Fruit fly (Drosophila melanogaster) whole organism, embryonic: ENCODE results near the gene Tollo.

ENCODE experiments used
- Aef1 ChIP-seq: fragments of 200-800 bp; sonication (Bioruptor generic); IDR thresholded peaks from 3 replicates; pipeline ENCODE4 v1.3.6; 2022; ENCODE audit warnings: missing biosample characterization, missing genetic modification characterization
- Asciz ChIP-seq: fragments of 200-800 bp; sonication (Bioruptor generic); optimal IDR thresholded peaks from 2 replicates; lab custom pipeline; 2017; ENCODE audit warnings: missing biosample characterization, mild to moderate bottlenecking, missing genetic modification characterization, missing genetic modification reagents
- Awh ChIP-seq: fragments of 200-800 bp; sonication (Bioruptor generic); IDR thresholded peaks from 2 replicates; pipeline ENCODE4, ENCODE4 v1.3.6; 2022; ENCODE audit warnings: missing biosample characterization, missing genetic modification characterization
- C15 ChIP-seq: fragments of 200-800 bp; sonication (Bioruptor generic); IDR thresholded peaks from 3 replicates; pipeline ENCODE4 v1.3.6; 2022; ENCODE audit warnings: missing biosample characterization, missing genetic modification characterization
- CG10209 ChIP-seq: fragments of 200-800 bp; sonication (Bioruptor generic); optimal IDR thresholded peaks from 3 replicates; lab custom pipeline; 2017; ENCODE audit warnings: missing biosample characterization, mild to moderate bottlenecking, missing genetic modification characterization, missing genetic modification reagents
- CG11085 ChIP-seq: fragments of 200-800 bp; sonication (Bioruptor generic); IDR thresholded peaks from 2 replicates; pipeline ENCODE4 v1.3.6; 2022; ENCODE audit warnings: missing biosample characterization, missing genetic modification characterization
- CG12942 ChIP-seq: fragments of 200-800 bp; sonication (Bioruptor generic); optimal IDR thresholded peaks from 3 replicates; lab custom pipeline; 2016; ENCODE audit warnings: missing biosample characterization, missing genetic modification characterization
- CG15073 ChIP-seq: fragments of 200-800 bp; sonication (Bioruptor generic); optimal IDR thresholded peaks from 2 replicates; lab custom pipeline; 2016; ENCODE audit warnings: missing biosample characterization, missing genetic modification characterization
- CG2678 ChIP-seq: fragments of 200-800 bp; sonication (Bioruptor generic); optimal IDR thresholded peaks from 3 replicates; lab custom pipeline; 2019; ENCODE audit warnings: missing biosample characterization, mild to moderate bottlenecking, missing genetic modification characterization, moderate library complexity
- CG31365 ChIP-seq: fragments of 200-800 bp; sonication (Bioruptor generic); optimal IDR thresholded peaks from 2 replicates; lab custom pipeline; 2018; ENCODE audit warnings: missing biosample characterization, mild to moderate bottlenecking, missing genetic modification characterization
- CG3726 ChIP-seq: fragments of 200-800 bp; sonication (Bioruptor generic); IDR thresholded peaks from 3 replicates; pipeline ENCODE4, ENCODE4 v1.3.6; 2022; ENCODE audit warnings: missing biosample characterization, missing genetic modification characterization
- CG42726 ChIP-seq: fragments of 200-800 bp; sonication (Bioruptor generic); IDR thresholded peaks from 2 replicates; pipeline ENCODE4 v1.3.6; 2022; ENCODE audit warnings: missing biosample characterization, missing genetic modification characterization; ENCODE audit not compliant: partially characterized antibody
- CG4404 ChIP-seq: fragments of 200-800 bp; sonication (Bioruptor generic); IDR thresholded peaks from 2 replicates; pipeline ENCODE4 v1.3.6; 2022; ENCODE audit warnings: missing biosample characterization, missing genetic modification characterization
- CG7271 ChIP-seq: fragments of 200-800 bp; sonication (Bioruptor generic); optimal IDR thresholded peaks from 2 replicates; lab custom pipeline; 2018; ENCODE audit warnings: missing biosample characterization, mild to moderate bottlenecking, missing genetic modification characterization, moderate library complexity
- CG7839 ChIP-seq: fragments of 200-800 bp; sonication (Bioruptor generic); optimal IDR thresholded peaks from 3 replicates; lab custom pipeline; 2018; ENCODE audit warnings: missing biosample characterization, mild to moderate bottlenecking, missing genetic modification characterization, moderate library complexity
- CG9932 ChIP-seq: fragments of 200-800 bp; sonication (Bioruptor generic); IDR thresholded peaks from 2 replicates; pipeline ENCODE4 v1.3.6; 2022; ENCODE audit warnings: missing biosample characterization, missing genetic modification characterization
- CHES-1-like ChIP-seq: fragments of 200-800 bp; sonication (Bioruptor generic); optimal IDR thresholded peaks from 2 replicates; lab custom pipeline; 2016; ENCODE audit warnings: missing biosample characterization, missing genetic modification characterization
- D ChIP-seq, 2 experiments: fragments of 200-800 bp in 1 of 2; fragments of >200 bp in 1 of 2; sonication (Bioruptor generic) in 1 of 2; optimal IDR thresholded peaks; 2 replicates in 1 of 2; 3 replicates in 1 of 2; lab custom pipeline; 2017; ENCODE audit warnings: mild to moderate bottlenecking in 1 of 2, missing biosample characterization in 1 of 2, missing genetic modification characterization in 1 of 2, missing genetic modification reagents in 1 of 2
- E2f2 ChIP-seq: fragments of 200-800 bp; sonication (Bioruptor generic); IDR thresholded peaks from 2 replicates; pipeline ENCODE4 v1.3.6; 2022; ENCODE audit warnings: missing biosample characterization, missing genetic modification characterization
- GATAe ChIP-seq: fragments of 200-800 bp; sonication (Bioruptor generic); conservative IDR thresholded peaks from 2 replicates; pipeline ENCODE4 v1.3.6; 2022; ENCODE audit warnings: missing biosample characterization, missing genetic modification characterization
- Gsc ChIP-seq: fragments of 200-800 bp; sonication (Bioruptor generic); IDR thresholded peaks from 2 replicates; pipeline ENCODE4 v1.3.6; 2022; ENCODE audit warnings: missing biosample characterization, missing genetic modification characterization
- Gug ChIP-seq: fragments of 200-800 bp; sonication (Bioruptor generic); IDR thresholded peaks from 4 replicates; pipeline ENCODE4 v1.3.6; 2022; ENCODE audit warnings: missing biosample characterization, missing genetic modification characterization
- HLH3B ChIP-seq: fragments of 200-800 bp; sonication (Bioruptor generic); IDR thresholded peaks from 2 replicates; pipeline ENCODE4 v1.3.6; 2022; ENCODE audit warnings: missing biosample characterization, missing genetic modification characterization
- Hr51 ChIP-seq, 2 experiments: fragments of 200-800 bp; sonication (Bioruptor generic); optimal IDR thresholded peaks; 2 replicates in 1 of 2; 3 replicates in 1 of 2; lab custom pipeline; 2016 to 2018; ENCODE audit warnings: missing biosample characterization in 2 of 2, missing genetic modification characterization in 2 of 2, mild to moderate bottlenecking in 1 of 2, moderate library complexity in 1 of 2
- Hsf ChIP-seq: fragments of 200-800 bp; sonication (Bioruptor generic); optimal IDR thresholded peaks from 3 replicates; lab custom pipeline; 2016; ENCODE audit warnings: missing biosample characterization, missing genetic modification characterization
- Kr ChIP-seq: fragments of 200-800 bp; sonication (Bioruptor generic); optimal IDR thresholded peaks from 2 replicates; lab custom pipeline; 2017; ENCODE audit warnings: missing biosample characterization, mild to moderate bottlenecking, missing genetic modification characterization
- Lim3 ChIP-seq: fragments of 200-800 bp; sonication (Bioruptor generic); IDR thresholded peaks from 2 replicates; pipeline ENCODE4 v1.3.6; 2022; ENCODE audit warnings: missing biosample characterization, missing genetic modification characterization
- Lpt ChIP-seq: fragments of >200 bp; optimal IDR thresholded peaks from 2 replicates; lab custom pipeline; 2018; ENCODE audit warnings: missing biosample characterization, missing genetic modification characterization
- NfI ChIP-seq: fragments of 200-800 bp; sonication (Bioruptor generic); optimal IDR thresholded peaks from 3 replicates; lab custom pipeline; 2018; ENCODE audit warnings: missing biosample characterization, mild to moderate bottlenecking, missing genetic modification characterization, moderate library complexity
- Oli ChIP-seq: fragments of 200-800 bp; sonication (Bioruptor generic); optimal IDR thresholded peaks from 2 replicates; lab custom pipeline; 2018; ENCODE audit warnings: missing biosample characterization, mild to moderate bottlenecking, missing genetic modification characterization, moderate library complexity
- Sry-β ChIP-seq: fragments of 200-800 bp; sonication (Bioruptor generic); optimal IDR thresholded peaks from 2 replicates; lab custom pipeline; 2018; ENCODE audit warnings: missing biosample characterization, mild to moderate bottlenecking, missing genetic modification characterization, moderate library complexity
- Sry-δ ChIP-seq: fragments of 200-800 bp; sonication (Bioruptor generic); optimal IDR thresholded peaks from 2 replicates; lab custom pipeline; 2016; ENCODE audit warnings: missing biosample characterization, missing genetic modification characterization
- Tbp ChIP-seq: fragments of >200 bp; optimal IDR thresholded peaks from 2 replicates; lab custom pipeline; 2018; ENCODE audit warnings: missing biosample characterization, missing genetic modification characterization
- abd-A ChIP-seq: fragments of 200-800 bp; sonication (Bioruptor generic); optimal IDR thresholded peaks from 3 replicates; lab custom pipeline; 2019; ENCODE audit warnings: missing biosample characterization, mild to moderate bottlenecking, missing genetic modification characterization, moderate library complexity
- aop ChIP-seq: fragments of 200-800 bp; sonication (Bioruptor generic); IDR thresholded peaks from 2 replicates; pipeline ENCODE4 v1.3.6; 2022; ENCODE audit warnings: missing biosample characterization, missing genetic modification characterization
- ara ChIP-seq: fragments of 200-800 bp; sonication (Bioruptor generic); IDR thresholded peaks from 2 replicates; pipeline ENCODE4 v1.3.6; 2022; ENCODE audit warnings: missing biosample characterization, missing genetic modification characterization
- bsh ChIP-seq, 2 experiments: fragments of 200-800 bp; sonication (Bioruptor generic); optimal IDR thresholded peaks; 2 replicates each; lab custom pipeline; 2017 to 2018; ENCODE audit warnings: mild to moderate bottlenecking in 2 of 2, missing biosample characterization in 2 of 2, missing genetic modification characterization in 2 of 2, moderate library complexity in 1 of 2
- chn ChIP-seq: fragments of 200-800 bp; sonication (Bioruptor generic); optimal IDR thresholded peaks from 2 replicates; lab custom pipeline; 2016; ENCODE audit warnings: missing biosample characterization, missing genetic modification characterization
- danr ChIP-seq: fragments of 200-800 bp; sonication (Bioruptor generic); IDR thresholded peaks from 2 replicates; pipeline ENCODE4 v1.3.6; 2022; ENCODE audit warnings: missing biosample characterization, missing genetic modification characterization
- dmrt11E ChIP-seq: fragments of 200-800 bp; sonication (Bioruptor generic); optimal IDR thresholded peaks from 3 replicates; lab custom pipeline; 2018; ENCODE audit warnings: missing biosample characterization, mild to moderate bottlenecking, missing genetic modification characterization, moderate library complexity
- gce ChIP-seq: fragments of 200-800 bp; sonication (Bioruptor generic); IDR thresholded peaks from 3 replicates; pipeline ENCODE4 v1.3.6; 2022; ENCODE audit warnings: missing biosample characterization, missing genetic modification characterization
- gcm2 ChIP-seq: fragments of 200-800 bp; sonication (Bioruptor generic); optimal IDR thresholded peaks from 2 replicates; lab custom pipeline; 2016; ENCODE audit warnings: missing biosample characterization, missing genetic modification characterization
- gfzf ChIP-seq: fragments of 200-800 bp; sonication (Bioruptor generic); optimal IDR thresholded peaks from 2 replicates; lab custom pipeline; 2016; ENCODE audit warnings: missing biosample characterization, mild to moderate bottlenecking, missing genetic modification characterization, moderate library complexity
- hth ChIP-seq: fragments of >200 bp; optimal IDR thresholded peaks from 2 replicates; lab custom pipeline; 2017; ENCODE audit warnings: inconsistent platforms
- jing ChIP-seq: fragments of 200-800 bp; sonication (Bioruptor generic); optimal IDR thresholded peaks from 2 replicates; lab custom pipeline; 2018; ENCODE audit warnings: missing biosample characterization, mild to moderate bottlenecking, missing genetic modification characterization
- pfk ChIP-seq: fragments of 200-800 bp; sonication (Bioruptor generic); optimal IDR thresholded peaks from 2 replicates; lab custom pipeline; 2018; ENCODE audit warnings: missing biosample characterization, mild to moderate bottlenecking, missing genetic modification characterization, moderate library complexity
- ro ChIP-seq: fragments of 200-800 bp; sonication (Bioruptor generic); IDR thresholded peaks from 2 replicates; pipeline ENCODE4 v1.3.6; 2022; ENCODE audit warnings: missing biosample characterization, missing genetic modification characterization
- run ChIP-seq: fragments of 200-800 bp; sonication (Bioruptor generic); optimal IDR thresholded peaks from 3 replicates; lab custom pipeline; 2018; ENCODE audit warnings: missing biosample characterization, mild to moderate bottlenecking, missing genetic modification characterization
- stwl ChIP-seq: fragments of 200-800 bp; sonication (Bioruptor generic); optimal IDR thresholded peaks from 3 replicates; lab custom pipeline; 2018; ENCODE audit warnings: missing biosample characterization, mild to moderate bottlenecking, missing genetic modification characterization, moderate library complexity
- unpg ChIP-seq: fragments of 200-800 bp; sonication (Bioruptor generic); optimal IDR thresholded peaks from 3 replicates; lab custom pipeline; 2018; ENCODE audit warnings: missing biosample characterization, mild to moderate bottlenecking, missing genetic modification characterization, moderate library complexity
- wor ChIP-seq: fragments of 200-800 bp; sonication (Bioruptor generic); IDR thresholded peaks from 2 replicates; pipeline ENCODE4 v1.3.6; 2022; ENCODE audit warnings: missing biosample characterization, missing genetic modification characterization
- z ChIP-seq: fragments of 200-800 bp; sonication (Bioruptor generic); IDR thresholded peaks from 3 replicates; pipeline ENCODE4 v1.3.6; 2022; ENCODE audit warnings: missing biosample characterization, missing genetic modification characterization

The Tollo gene

dm6 chr3L:15249729-15250128 lies 14.3 kb downstream of the Tollo start (continued):
- TF ChIP-seq stwl (tag; lab: Kevin White, UChicago), result no peak
- TF ChIP-seq z (GFP tag; lab: Robert Waterston, UW), result no peak
- TF ChIP-seq Kr (GFP tag; lab: Kevin White, UChicago), result no peak
- TF ChIP-seq Hr51 (GFP tag; optimal IDR thresholded peaks at IDR 0.05; lab: Kevin White, UChicago), result peak in 1 of 2 experiments; percentile 46
- TF ChIP-seq Lim3 (GFP tag; lab: Robert Waterston, UW), result no peak
- peak; percentile 3 for TF ChIP-seq Oli
- no peak for TF ChIP-seq D (optimal IDR thresholded peaks at IDR 0.05; lab: Kevin White, UChicago)
- TF ChIP-seq D (GFP tag; optimal IDR thresholded peaks at IDR 0.05; lab: Kevin White, UChicago), result no peak
- TF ChIP-seq bsh (GFP tag; optimal IDR thresholded peaks at IDR 0.05; lab: Kevin White, UChicago), result peak in 1 of 2 experiments; percentile 28
- no peak for TF ChIP-seq GATAe (GFP tag; lab: Robert Waterston, UW)
- no peak for TF ChIP-seq NfI (GFP tag; lab: Kevin White, UChicago)
- no peak for TF ChIP-seq CHES-1-like (GFP tag; lab: Kevin White, UChicago)
- no peak for TF ChIP-seq CG12942 (GFP tag; lab: Kevin White, UChicago)
- TF ChIP-seq E2f2 (GFP tag; lab: Robert Waterston, UW), result no peak
- TF ChIP-seq Sry-δ (GFP tag; lab: Kevin White, UChicago), result no peak
- TF ChIP-seq danr (GFP tag; lab: Robert Waterston, UW), result no peak
- peak; percentile 32 for TF ChIP-seq CG7839 (tag; lab: Kevin White, UChicago)
- TF ChIP-seq abd-A (tag; lab: Kevin White, UChicago), result no peak
- TF ChIP-seq run (tag; lab: Kevin White, UChicago), result no peak
- TF ChIP-seq chn (GFP tag; lab: Kevin White, UChicago), result no peak
- no peak for TF ChIP-seq CG31365
- no peak for TF ChIP-seq Awh (GFP tag; lab: Robert Waterston, UW)
- TF ChIP-seq pfk (GFP tag; lab: Kevin White, UChicago), result no peak
- TF ChIP-seq CG2678 (tag; lab: Kevin White, UChicago), result peak; percentile 9
- TF ChIP-seq hth (lab: Kevin White, UChicago), result no peak
- no peak for TF ChIP-seq dmrt11E (tag; lab: Kevin White, UChicago)
- no peak for TF ChIP-seq gce (GFP tag; lab: Robert Waterston, UW)
- no peak for TF ChIP-seq wor (GFP tag; lab: Robert Waterston, UW)
- peak; percentile 1 for TF ChIP-seq Asciz (GFP tag; lab: Kevin White, UChicago)
- TF ChIP-seq Lpt (GFP tag; lab: Kevin White, UChicago), result no peak
- TF ChIP-seq Gug (GFP tag; lab: Robert Waterston, UW), result no peak
- TF ChIP-seq CG4404 (GFP tag; lab: Robert Waterston, UW), result no peak
- TF ChIP-seq CG10209 (GFP tag; lab: Kevin White, UChicago), result no peak
- no peak for TF ChIP-seq CG3726 (GFP tag; lab: Robert Waterston, UW)
- TF ChIP-seq Hsf (GFP tag; lab: Kevin White, UChicago), result no peak
- no peak for TF ChIP-seq aop (GFP tag; lab: Robert Waterston, UW)
- TF ChIP-seq unpg (GFP tag; lab: Kevin White, UChicago), result peak; percentile 15
- TF ChIP-seq CG9932 (GFP tag; lab: Robert Waterston, UW), result no peak
- TF ChIP-seq ara (GFP tag; lab: Robert Waterston, UW), result no peak
- no peak for TF ChIP-seq jing
- no peak for TF ChIP-seq HLH3B (GFP tag; lab: Robert Waterston, UW)
- TF ChIP-seq Gsc (GFP tag; lab: Robert Waterston, UW), result no peak
- no peak for TF ChIP-seq Sry-β (GFP tag; lab: Kevin White, UChicago)
- no peak for TF ChIP-seq CG7271 (tag; lab: Kevin White, UChicago)
- TF ChIP-seq C15 (GFP tag; lab: Robert Waterston, UW), result no peak
- no peak for TF ChIP-seq Aef1 (GFP tag; lab: Robert Waterston, UW)
- TF ChIP-seq Tbp, result no peak
- no peak for TF ChIP-seq gcm2 (GFP tag; lab: Kevin White, UChicago)
- no peak for TF ChIP-seq gfzf
- TF ChIP-seq CG42726 (GFP tag; lab: Robert Waterston, UW), result no peak
- TF ChIP-seq CG15073 (GFP tag; lab: Kevin White, UChicago), result no peak
- TF ChIP-seq CG11085 (GFP tag; lab: Robert Waterston, UW), result no peak
- no peak for TF ChIP-seq ro (GFP tag; lab: Robert Waterston, UW)
